Worm (Caenorhabditis elegans) whole organism, early embryonic: ENCODE data around the gene M04B2.7.
A peak's percentile ranks its signal among the peaks of the same experiment; 100 is the strongest.

ENCODE experiments used
- B0310.2 ChIP-seq: sonication (generic microtip); optimal IDR thresholded peaks from 2 replicates; lab custom pipeline; 2016; ENCODE audit warnings: mild to moderate bottlenecking, missing genetic modification characterization, missing compliant biosample characterization
- F13C5.2 ChIP-seq: sonication (generic microtip); optimal IDR thresholded peaks from 2 replicates; lab custom pipeline; 2017; ENCODE audit warnings: mild to moderate bottlenecking, missing genetic modification characterization, inconsistent platforms, missing compliant biosample characterization
- aly-1 ChIP-seq: sonication (generic microtip); optimal IDR thresholded peaks from 2 replicates; lab custom pipeline; 2016; ENCODE audit warnings: missing genetic modification characterization, missing compliant biosample characterization
- ama-1 ChIP-seq: fragments of 150-350 bp; optimal IDR thresholded peaks from 2 replicates; lab custom pipeline; 2014
- ceh-13 ChIP-seq: fragments of 200-800 bp; sonication (Bioruptor generic); optimal IDR thresholded peaks from 2 replicates; lab custom pipeline; 2018; ENCODE audit warnings: mild to moderate bottlenecking, missing genetic modification characterization, missing compliant biosample characterization
- ceh-36 ChIP-seq: sonication (generic microtip); optimal IDR thresholded peaks from 2 replicates; lab custom pipeline; 2016; ENCODE audit warnings: missing genetic modification characterization, inconsistent platforms, missing compliant biosample characterization
- hmbx-1 ChIP-seq: sonication (generic microtip); optimal IDR thresholded peaks from 2 replicates; lab custom pipeline; 2016; ENCODE audit warnings: mild to moderate bottlenecking, missing genetic modification characterization, missing compliant biosample characterization
- hmg-4 ChIP-seq: fragments of 200-800 bp; sonication (Bioruptor generic); optimal IDR thresholded peaks from 2 replicates; lab custom pipeline; 2018; ENCODE audit warnings: mild to moderate bottlenecking, missing genetic modification characterization, missing compliant biosample characterization
- hnd-1 ChIP-seq: sonication (generic microtip); optimal IDR thresholded peaks from 2 replicates; lab custom pipeline; 2016; ENCODE audit warnings: missing genetic modification characterization, missing compliant biosample characterization
- pes-1 ChIP-seq: fragments of 200-800 bp; sonication (Bioruptor generic); IDR thresholded peaks from 2 replicates; pipeline ENCODE4 v1.3.6; 2022; ENCODE audit warnings: missing genetic modification reagents, missing genetic modification characterization, missing compliant biosample characterization
- scrt-1 ChIP-seq: fragments of 200-800 bp; sonication (Bioruptor generic); IDR thresholded peaks from 2 replicates; pipeline ENCODE4 v1.3.6; 2022; ENCODE audit warnings: missing genetic modification characterization, missing compliant biosample characterization
- tbx-11 ChIP-seq: fragments of 200-800 bp; sonication (Bioruptor generic); IDR thresholded peaks from 2 replicates; pipeline ENCODE4 v1.3.6; 2022; ENCODE audit warnings: missing genetic modification characterization, missing compliant biosample characterization
- tbx-37 ChIP-seq: fragments of 200-800 bp; sonication (Bioruptor generic); conservative IDR thresholded peaks from 2 replicates; pipeline ENCODE4 v1.3.6; 2022; ENCODE audit warnings: missing genetic modification reagents, missing genetic modification characterization, missing compliant biosample characterization
- tra-4 ChIP-seq: sonication (generic microtip); optimal IDR thresholded peaks from 2 replicates; lab custom pipeline; 2017; ENCODE audit warnings: missing genetic modification characterization, missing compliant biosample characterization

DNA sequence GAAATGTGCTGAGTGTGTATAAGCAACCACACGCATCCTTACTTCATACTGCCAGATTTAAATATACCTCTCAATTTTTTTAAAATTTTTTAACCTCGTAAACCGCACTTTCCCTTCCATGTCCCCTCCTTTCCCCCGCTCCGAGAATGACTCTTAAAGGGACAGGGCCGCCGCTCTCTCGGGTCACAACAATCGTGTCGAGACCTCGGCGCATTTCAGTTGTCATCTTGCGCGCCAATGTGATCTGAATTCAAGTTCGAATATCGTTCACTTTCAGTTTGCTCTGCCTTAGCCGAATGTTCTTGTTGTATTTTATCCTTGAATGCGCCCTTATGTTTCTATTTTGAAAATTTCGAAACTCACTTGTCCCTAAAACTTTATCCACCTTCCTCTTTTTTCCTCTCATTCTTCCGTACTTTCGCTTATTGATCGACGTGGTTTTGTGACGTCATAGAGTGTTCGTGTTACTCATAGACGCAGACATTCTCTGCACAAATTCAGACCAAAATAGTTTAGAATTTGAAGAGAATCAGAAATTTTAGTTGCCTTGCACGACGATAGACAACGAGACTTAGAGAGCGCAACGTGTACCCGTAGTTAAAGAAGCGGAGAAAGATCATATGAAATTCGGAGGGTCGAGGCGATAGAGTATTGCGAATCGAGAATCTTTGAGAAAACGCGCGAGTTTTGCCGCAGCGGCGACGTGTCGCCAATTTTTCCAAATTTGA is 26.2 kb downstream of the M04B2.7 start:
- no peak for TF ChIP-seq pes-1 (GFP tag; lab: Robert Waterston, UW)
- TF ChIP-seq ceh-36 (tag; lab: Kevin White, UChicago) = no peak
- no peak for TF ChIP-seq hmg-4
- TF ChIP-seq ama-1 (lab: Kevin White, UChicago) = peak; percentile 12
- TF ChIP-seq F13C5.2 (tag; lab: Kevin White, UChicago) = no peak
- no peak for TF ChIP-seq scrt-1 (GFP tag; lab: Robert Waterston, UW)
- no peak for TF ChIP-seq B0310.2 (tag; lab: Kevin White, UChicago)
- no peak for TF ChIP-seq hnd-1 (tag; lab: Kevin White, UChicago)
- no peak for TF ChIP-seq aly-1 (tag; lab: Kevin White, UChicago)
- no peak for TF ChIP-seq ceh-13 (GFP tag; lab: Kevin White, UChicago)
- no peak for TF ChIP-seq hmbx-1 (tag; lab: Kevin White, UChicago)
- TF ChIP-seq tra-4 (tag; lab: Kevin White, UChicago) = no peak
- no peak for TF ChIP-seq tbx-11 (GFP tag; lab: Robert Waterston, UW)
- no peak for TF ChIP-seq tbx-37
